Worm (Caenorhabditis elegans): ENCODE results near the gene dpy-20.

dpy-20 gene

DNA sequence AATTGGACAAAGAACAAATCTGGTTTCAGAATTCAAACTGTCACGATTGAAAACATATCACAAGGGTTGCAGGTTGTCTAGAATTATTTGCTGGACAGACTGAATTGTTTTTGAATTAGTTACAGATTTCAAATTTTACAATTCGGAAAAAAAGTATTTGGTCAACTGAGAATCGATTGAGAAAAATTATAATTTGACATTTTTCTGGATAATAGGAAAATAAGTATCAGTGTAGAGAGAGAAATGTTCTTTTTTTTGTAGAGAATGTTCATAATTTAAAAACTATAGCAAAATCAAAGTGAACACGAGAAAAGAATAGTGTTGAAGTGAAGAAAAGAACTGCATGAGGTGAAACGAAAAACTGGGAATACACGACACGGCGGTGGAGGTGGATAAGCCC lies at the start of gene dpy-20:
Gene dpy-20, minus strand, starts transcription at position 101 of the 400 bp plus-strand sequence.
- TF ChIP-seq sea-1 (GFP tag; conservative IDR thresholded peaks at IDR 0.05) (no peak), hmbx-1 (tag; optimal IDR thresholded peaks at IDR 0.05) (no peak), B0310.2 (tag; optimal IDR thresholded peaks at IDR 0.05) (no peak), pes-1 (GFP tag; IDR thresholded peaks at IDR 0.05) (no peak), F13C5.2 (tag; optimal IDR thresholded peaks at IDR 0.05) (no peak), hmg-4 (GFP tag; optimal IDR thresholded peaks at IDR 0.05) (no peak), tra-4 (tag; optimal IDR thresholded peaks at IDR 0.05) (no peak), hnd-1 (tag; optimal IDR thresholded peaks at IDR 0.05) (no peak), ets-7 (tag; optimal IDR thresholded peaks at IDR 0.05) (no peak), ceh-36 (tag; optimal IDR thresholded peaks at IDR 0.05) (no peak), ceh-13 (GFP tag; optimal IDR thresholded peaks at IDR 0.05) (no peak), tbx-11 (GFP tag; IDR thresholded peaks at IDR 0.05) (no peak), aly-1 (tag; optimal IDR thresholded peaks at IDR 0.05) (no peak)

DNA sequence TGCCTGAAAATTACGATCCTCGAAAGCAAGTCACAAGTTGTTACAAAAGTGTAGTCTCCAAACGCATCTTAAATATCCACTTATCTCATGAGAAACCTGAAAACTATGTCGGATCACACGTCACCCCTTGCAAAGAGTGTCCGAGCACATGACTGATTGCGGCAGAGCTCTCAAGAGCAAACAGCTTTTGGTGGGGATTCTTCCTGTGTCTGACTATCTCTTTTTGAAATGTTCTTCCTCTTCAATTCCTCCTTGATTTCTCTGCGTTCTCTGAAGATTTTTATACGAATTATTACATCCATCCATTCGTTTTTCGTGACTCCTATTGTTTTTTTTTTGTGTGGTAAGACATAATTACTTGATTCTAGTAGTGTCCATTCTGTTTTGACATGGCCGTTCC lies 48.2 kb upstream of the dpy-20 start, which contains the start of gene T12A7.6:
Gene T12A7.6, plus strand, starts transcription at position 369 of the 400 bp plus-strand sequence.
- TF ChIP-seq flt-1 (GFP tag; IDR thresholded peaks at IDR 0.05) (no peak), hmbx-1 (tag; optimal IDR thresholded peaks at IDR 0.05) (no peak), B0310.2 (tag; optimal IDR thresholded peaks at IDR 0.05) (no peak), scrt-1 (GFP tag; IDR thresholded peaks at IDR 0.05) (no peak), ets-7 (tag; optimal IDR thresholded peaks at IDR 0.05) (no peak), tbx-11 (GFP tag; IDR thresholded peaks at IDR 0.05) (no peak), F13C5.2 (tag; optimal IDR thresholded peaks at IDR 0.05) (no peak), sea-1 (GFP tag; conservative IDR thresholded peaks at IDR 0.05) (no peak), aly-1 (tag; optimal IDR thresholded peaks at IDR 0.05) (no peak), ceh-13 (GFP tag; optimal IDR thresholded peaks at IDR 0.05) (no peak), tra-4 (tag; optimal IDR thresholded peaks at IDR 0.05) (no peak), hnd-1 (tag; optimal IDR thresholded peaks at IDR 0.05) (no peak), ama-1 (optimal IDR thresholded peaks at IDR 0.05) (no peak), pes-1 (GFP tag; IDR thresholded peaks at IDR 0.05) (no peak), ceh-36 (tag; optimal IDR thresholded peaks at IDR 0.05) (no peak), hmg-4 (GFP tag; optimal IDR thresholded peaks at IDR 0.05) (no peak), tbx-37 (GFP tag; conservative IDR thresholded peaks at IDR 0.05) (no peak)

DNA sequence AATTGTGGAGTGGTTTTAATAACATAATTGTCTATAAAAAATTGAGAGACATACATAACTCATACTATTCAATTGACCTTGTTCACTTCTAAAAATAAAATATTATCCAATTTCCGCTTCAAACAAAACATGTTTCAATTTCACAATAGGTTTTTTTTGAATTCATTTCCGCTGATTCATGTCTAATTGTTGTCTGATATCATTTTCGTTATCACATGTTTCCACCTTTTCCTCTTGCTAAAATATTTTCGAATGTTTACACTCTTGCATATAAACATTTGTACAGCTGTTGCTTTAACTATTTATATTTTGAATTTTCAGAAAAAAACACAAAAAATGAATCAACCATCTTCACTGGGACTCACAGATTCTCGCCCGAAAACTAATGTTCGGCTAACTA lies 44.7 kb upstream of the dpy-20 start, which contains the start of gene gem-4:
Gene gem-4, plus strand, starts transcription at position 301 of the 400 bp plus-strand sequence.
- TF ChIP-seq aly-1 (tag; optimal IDR thresholded peaks at IDR 0.05) (no peak), tbx-37 (GFP tag; conservative IDR thresholded peaks at IDR 0.05) (no peak), hmbx-1 (tag; optimal IDR thresholded peaks at IDR 0.05) (no peak), tbx-11 (GFP tag; IDR thresholded peaks at IDR 0.05) (no peak), ceh-36 (tag; optimal IDR thresholded peaks at IDR 0.05) (no peak), ceh-13 (GFP tag; optimal IDR thresholded peaks at IDR 0.05) (no peak), hnd-1 (tag; optimal IDR thresholded peaks at IDR 0.05) (no peak), pes-1 (GFP tag; IDR thresholded peaks at IDR 0.05) (no peak), ama-1 (optimal IDR thresholded peaks at IDR 0.05) (no peak), hmg-4 (GFP tag; optimal IDR thresholded peaks at IDR 0.05) (no peak), tra-4 (tag; optimal IDR thresholded peaks at IDR 0.05) (no peak)

DNA sequence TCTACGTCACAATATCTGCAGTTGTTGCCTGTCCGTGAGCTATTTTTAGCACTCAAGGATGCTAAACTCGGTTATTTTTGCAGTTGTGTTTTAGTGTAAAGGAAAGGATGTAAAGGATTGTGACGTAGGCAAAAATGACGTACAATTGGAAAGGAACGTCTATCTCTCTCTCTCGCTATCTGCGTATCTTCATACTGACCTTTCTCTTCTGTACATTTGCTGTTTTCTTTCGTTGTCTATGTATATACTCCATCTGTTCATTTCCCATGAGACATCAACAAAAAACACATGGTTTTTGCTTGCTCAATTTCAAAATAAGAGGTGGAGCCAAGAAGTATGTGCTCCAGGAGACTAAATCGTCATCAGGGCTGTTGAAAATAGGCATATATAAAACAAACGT lies 43.6 kb upstream of the dpy-20 start:
- TF ChIP-seq ets-7 (tag; optimal IDR thresholded peaks at IDR 0.05), result no peak
- no peak for TF ChIP-seq tbx-37 (GFP tag; conservative IDR thresholded peaks at IDR 0.05)
- TF ChIP-seq aly-1 (tag; optimal IDR thresholded peaks at IDR 0.05), result no peak
- no peak for TF ChIP-seq flt-1 (GFP tag; IDR thresholded peaks at IDR 0.05)
- TF ChIP-seq pes-1 (GFP tag; IDR thresholded peaks at IDR 0.05), result no peak
- TF ChIP-seq ceh-36 (tag; optimal IDR thresholded peaks at IDR 0.05), result no peak
- no peak for TF ChIP-seq tra-4 (tag; optimal IDR thresholded peaks at IDR 0.05)
- no peak for TF ChIP-seq scrt-1 (GFP tag; IDR thresholded peaks at IDR 0.05)
- TF ChIP-seq hnd-1 (tag; optimal IDR thresholded peaks at IDR 0.05), result no peak
- no peak for TF ChIP-seq hmg-4 (GFP tag; optimal IDR thresholded peaks at IDR 0.05)
- no peak for TF ChIP-seq B0310.2 (tag; optimal IDR thresholded peaks at IDR 0.05)
- TF ChIP-seq ceh-13 (GFP tag; optimal IDR thresholded peaks at IDR 0.05), result no peak
- no peak for TF ChIP-seq tbx-11 (GFP tag; IDR thresholded peaks at IDR 0.05)
- TF ChIP-seq ama-1 (optimal IDR thresholded peaks at IDR 0.05), result no peak
- no peak for TF ChIP-seq sea-1 (GFP tag; conservative IDR thresholded peaks at IDR 0.05)
- no peak for TF ChIP-seq F13C5.2 (tag; optimal IDR thresholded peaks at IDR 0.05)

DNA sequence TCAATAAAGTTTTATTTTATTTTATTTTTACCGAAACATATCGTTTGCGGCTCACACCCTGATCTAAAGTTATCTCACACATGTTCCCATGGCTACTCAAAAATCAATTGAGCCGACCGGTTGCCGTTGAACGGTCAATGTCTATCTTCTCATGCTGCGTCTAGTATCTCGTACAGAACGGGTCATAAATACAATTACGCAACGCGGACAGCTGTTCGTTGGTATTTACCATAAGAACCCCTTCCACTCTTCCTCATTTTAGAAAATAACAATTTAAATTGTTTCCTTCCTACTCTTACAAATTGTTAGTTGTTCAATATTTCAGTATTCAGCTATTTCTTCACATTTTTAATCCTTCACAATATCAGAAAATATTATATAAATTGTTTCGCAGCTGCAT lies 43.2 kb upstream of the dpy-20 start:
- TF ChIP-seq ceh-36 (tag; optimal IDR thresholded peaks at IDR 0.05), result no peak
- TF ChIP-seq hmbx-1 (tag; optimal IDR thresholded peaks at IDR 0.05), result no peak
- no peak for TF ChIP-seq F13C5.2 (tag; optimal IDR thresholded peaks at IDR 0.05)
- no peak for TF ChIP-seq hmg-4 (GFP tag; optimal IDR thresholded peaks at IDR 0.05)
- no peak for TF ChIP-seq sea-1 (GFP tag; conservative IDR thresholded peaks at IDR 0.05)
- no peak for TF ChIP-seq flt-1 (GFP tag; IDR thresholded peaks at IDR 0.05)
- TF ChIP-seq aly-1 (tag; optimal IDR thresholded peaks at IDR 0.05), result no peak
- TF ChIP-seq tra-4 (tag; optimal IDR thresholded peaks at IDR 0.05), result no peak
- TF ChIP-seq ets-7 (tag; optimal IDR thresholded peaks at IDR 0.05), result no peak
- TF ChIP-seq hnd-1 (tag; optimal IDR thresholded peaks at IDR 0.05), result no peak
- no peak for TF ChIP-seq pes-1 (GFP tag; IDR thresholded peaks at IDR 0.05)
- no peak for TF ChIP-seq tbx-37 (GFP tag; conservative IDR thresholded peaks at IDR 0.05)
- TF ChIP-seq B0310.2 (tag; optimal IDR thresholded peaks at IDR 0.05), result no peak
- TF ChIP-seq tbx-11 (GFP tag; IDR thresholded peaks at IDR 0.05), result no peak
- TF ChIP-seq ama-1 (optimal IDR thresholded peaks at IDR 0.05), result no peak
- TF ChIP-seq ceh-13 (GFP tag; optimal IDR thresholded peaks at IDR 0.05), result no peak
- TF ChIP-seq scrt-1 (GFP tag; IDR thresholded peaks at IDR 0.05), result no peak

DNA sequence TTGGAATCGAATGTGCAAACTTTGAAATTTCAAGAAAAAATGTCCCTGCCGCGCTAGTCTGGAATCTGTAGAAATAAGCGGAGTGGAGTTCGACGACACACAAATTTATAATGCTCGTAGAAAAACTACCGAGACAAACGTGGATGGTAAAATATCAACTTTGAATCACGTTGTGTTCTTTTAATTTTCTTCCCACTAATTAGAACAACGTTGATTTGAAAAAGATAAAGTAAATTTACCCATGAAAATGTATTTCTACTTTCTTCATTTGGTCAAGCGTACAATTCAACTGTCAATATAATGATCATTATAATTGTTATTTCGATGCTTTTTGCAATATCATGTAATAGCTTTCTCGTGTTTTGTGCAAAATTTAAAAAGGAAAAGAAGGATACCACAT lies 41.8 kb upstream of the dpy-20 start, which contains the start of gene K01A6.5:
Gene K01A6.5, plus strand, starts transcription at position 301 of the 400 bp plus-strand sequence.
- TF ChIP-seq F13C5.2 (tag; optimal IDR thresholded peaks at IDR 0.05), result no peak
- no peak for TF ChIP-seq hmbx-1 (tag; optimal IDR thresholded peaks at IDR 0.05)
- TF ChIP-seq tra-4 (tag; optimal IDR thresholded peaks at IDR 0.05), result no peak

DNA sequence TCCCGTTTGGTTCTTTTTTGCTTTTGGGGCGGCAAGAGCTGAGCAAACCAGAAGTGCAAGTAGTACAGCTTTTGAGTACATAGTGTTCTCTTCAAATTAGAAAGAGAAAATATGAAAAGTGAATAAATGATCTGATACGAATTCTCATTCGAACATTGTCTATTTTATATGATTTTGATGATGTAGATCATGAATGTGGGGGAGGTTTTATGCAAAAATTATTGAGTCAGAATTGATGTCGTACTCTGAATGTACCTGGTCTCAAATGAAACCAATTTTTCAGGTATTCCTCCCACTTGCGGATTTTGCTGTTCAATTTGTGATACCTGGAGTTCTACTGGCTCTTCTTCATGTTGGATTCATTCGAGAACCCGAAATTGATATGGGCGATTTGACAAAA lies 39.6 kb upstream of the dpy-20 start, which contains the start of gene K01A6.4:
Gene K01A6.4, minus strand, starts transcription at position 101 of the 400 bp plus-strand sequence.
- TF ChIP-seq F13C5.2 (tag; optimal IDR thresholded peaks at IDR 0.05), result no peak
- TF ChIP-seq aly-1 (tag; optimal IDR thresholded peaks at IDR 0.05), result no peak
- TF ChIP-seq ceh-36 (tag; optimal IDR thresholded peaks at IDR 0.05), result no peak
- no peak for TF ChIP-seq hnd-1 (tag; optimal IDR thresholded peaks at IDR 0.05)
- no peak for TF ChIP-seq sea-1 (GFP tag; conservative IDR thresholded peaks at IDR 0.05)
- TF ChIP-seq scrt-1 (GFP tag; IDR thresholded peaks at IDR 0.05), result no peak
